Fruit fly (Drosophila melanogaster) Kc167 (cell line): ENCODE results near the gene Best1.

Experiments
- h ChIP-seq: fragments of >200 bp; optimal IDR thresholded peaks from 3 replicates; lab custom pipeline; 2018; ENCODE audit warnings: missing external identifiers
- insv ChIP-seq: fragments of >200 bp; optimal IDR thresholded peaks from 3 replicates; lab custom pipeline; 2018; ENCODE audit warnings: missing external identifiers

DNA sequence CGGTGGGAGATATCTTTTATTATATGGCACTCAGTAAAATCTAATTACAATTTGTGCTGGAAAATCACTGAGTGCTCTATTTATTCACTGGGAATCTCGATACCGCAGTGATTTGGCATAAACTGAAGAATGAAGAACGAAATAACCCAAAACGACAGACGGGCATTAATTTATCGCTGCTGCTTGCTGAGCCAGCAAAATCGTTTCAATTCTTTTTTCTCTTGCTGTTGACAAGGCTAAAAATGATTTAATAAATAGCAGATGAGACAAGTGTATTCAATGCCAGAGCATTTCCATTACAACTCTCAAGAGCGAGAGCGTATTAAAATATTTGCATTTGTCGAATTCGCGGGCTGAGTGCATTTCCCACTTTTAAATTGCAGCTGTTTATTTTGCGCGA is 54.5 kb downstream of the Best1 start:
- TF ChIP-seq h (lab: Kevin White, UChicago) (no peak), insv (lab: Kevin White, UChicago) (no peak)
